Fruit fly (Drosophila melanogaster) whole organism: ENCODE data around the gene CG43165.

Source experiments
- CG8478 ChIP-seq: fragments of >200 bp; optimal IDR thresholded peaks from 2 replicates; lab custom pipeline; 2018; ENCODE audit warnings: inconsistent platforms
- Dll ChIP-seq: fragments of >200 bp; optimal IDR thresholded peaks from 2 replicates; lab custom pipeline; 2017
- EcR ChIP-seq, 2 experiments: fragments of >200 bp; optimal IDR thresholded peaks; 2 replicates each; lab custom pipeline; 2017; ENCODE audit warnings: missing biosample characterization in 2 of 2, missing genetic modification characterization in 2 of 2, missing genetic modification reagents in 2 of 2
- pan ChIP-seq: fragments of >200 bp; optimal IDR thresholded peaks from 2 replicates; lab custom pipeline; 2017
- usp ChIP-seq: fragments of >200 bp; optimal IDR thresholded peaks from 2 replicates; lab custom pipeline; 2017; ENCODE audit warnings: missing biosample characterization, missing genetic modification characterization, mixed read lengths

DNA sequence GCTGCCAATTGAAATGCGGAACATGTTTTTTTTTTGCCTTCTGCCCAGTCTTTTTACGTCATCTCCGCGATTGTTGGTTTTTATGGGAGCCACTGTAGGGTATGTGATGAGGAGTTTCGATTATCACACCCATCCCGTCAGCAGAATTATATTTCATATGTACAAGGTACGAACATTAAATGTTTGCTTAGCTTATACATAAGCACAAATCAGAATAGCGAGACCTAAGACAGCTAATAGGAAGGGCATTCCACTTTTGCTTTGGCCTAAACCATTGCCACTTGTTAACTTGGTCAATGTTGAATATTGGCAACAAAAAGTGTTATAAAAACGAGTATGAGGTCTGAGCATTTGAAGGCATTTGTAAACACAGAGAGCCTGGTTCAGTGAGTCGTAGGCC, 8.4 kb upstream of the CG43165 start, which contains the start of gene CG2816:
- TF ChIP-seq EcR (GFP tag; optimal IDR thresholded peaks at IDR 0.05; lab: Kevin White, UChicago) (no peak), usp (GFP tag; lab: Kevin White, UChicago) (no peak), pan (no peak), CG8478 (lab: Kevin White, UChicago) (no peak), Dll (lab: Kevin White, UChicago) (no peak)
